Worm (Caenorhabditis elegans) whole organism, dauer: ENCODE data around the gene fem-2.

ENCODE experiments used
- unc-62 ChIP-seq: sonication (generic microtip); optimal IDR thresholded peaks from 2 replicates; lab custom pipeline; 2017; ENCODE audit warnings: missing biosample characterization, missing genetic modification reagents, missing genetic modification characterization

fem-2 gene

DNA sequence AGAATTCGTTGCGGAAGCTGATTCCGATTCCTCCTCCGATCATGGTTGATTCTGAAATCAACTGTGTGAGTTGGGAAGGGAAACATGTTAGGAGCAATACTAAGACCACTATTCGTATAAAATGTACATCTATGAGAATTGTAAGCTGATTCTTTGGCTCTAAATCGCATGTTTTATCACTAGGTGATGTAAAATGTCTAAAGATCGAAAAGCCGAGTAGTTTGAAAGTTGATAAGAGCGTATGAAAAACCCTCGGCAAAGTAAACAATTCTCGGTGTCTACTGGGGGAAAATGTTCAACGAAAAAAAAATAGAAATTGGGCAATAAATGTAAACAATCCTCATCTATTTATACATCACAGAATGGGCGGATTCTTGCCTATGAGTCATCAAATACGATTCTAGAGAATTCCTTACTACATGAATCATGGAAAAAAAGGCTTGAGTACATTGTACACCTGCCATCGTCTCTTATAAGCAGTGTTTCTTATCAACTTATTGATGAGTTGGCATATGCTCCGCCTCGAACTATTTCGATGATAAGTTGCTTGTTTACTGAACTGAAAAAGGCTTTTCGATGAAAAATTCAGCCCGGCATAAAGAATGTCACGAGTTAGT, 34.0 kb downstream of the fem-2 start, which contains the start of gene lec-6:
TSS of gene lec-6 (minus strand) at position 51 of the 617 bp plus-strand sequence.
- TF ChIP-seq unc-62 (GFP tag; lab: Kevin White, UChicago), result no peak

DNA sequence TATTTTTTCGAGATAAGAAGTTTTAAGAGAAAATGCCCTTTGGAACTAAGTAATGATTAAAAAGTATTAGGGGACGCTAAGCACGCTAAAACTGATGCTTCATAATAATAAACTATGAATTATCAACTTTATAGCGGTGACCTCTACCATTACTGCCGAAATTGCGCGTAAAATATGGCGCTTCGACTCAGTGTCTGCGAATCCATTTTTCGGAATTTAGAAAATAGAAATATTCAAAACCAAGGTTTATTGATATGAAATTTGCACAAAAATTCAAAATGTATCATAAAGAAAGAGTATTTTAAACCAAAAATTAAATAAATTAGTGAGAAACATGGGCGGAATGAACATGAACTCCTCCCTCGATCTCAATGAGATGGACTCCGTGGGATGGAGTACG, 35.1 kb downstream of the fem-2 start:
- TF ChIP-seq unc-62 (GFP tag; lab: Kevin White, UChicago), result no peak

DNA sequence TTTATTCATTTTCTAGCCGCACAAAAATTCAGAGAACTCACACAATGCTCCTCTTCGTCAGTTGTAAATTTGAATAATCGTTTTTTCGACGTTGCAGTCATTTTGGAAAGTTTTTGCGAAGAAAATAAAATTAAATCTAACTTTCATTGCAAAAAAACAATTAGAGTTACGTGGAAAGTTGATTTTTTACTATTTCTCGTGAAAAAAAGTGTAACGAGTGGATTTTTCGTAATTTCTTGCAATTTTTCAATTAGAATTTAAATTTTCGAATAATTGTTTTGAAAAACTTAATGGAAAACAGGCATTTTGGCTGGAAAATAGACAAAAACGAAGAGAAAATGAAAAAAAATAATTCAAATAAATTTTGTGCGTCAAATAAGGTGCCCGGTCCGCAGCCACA, 35.7 kb downstream of the fem-2 start, which contains the start of gene Y55B1AR.2:
TSS of gene Y55B1AR.2 (minus strand) at position 101 of the 400 bp plus-strand sequence.
- no peak for TF ChIP-seq unc-62 (GFP tag; lab: Kevin White, UChicago)

DNA sequence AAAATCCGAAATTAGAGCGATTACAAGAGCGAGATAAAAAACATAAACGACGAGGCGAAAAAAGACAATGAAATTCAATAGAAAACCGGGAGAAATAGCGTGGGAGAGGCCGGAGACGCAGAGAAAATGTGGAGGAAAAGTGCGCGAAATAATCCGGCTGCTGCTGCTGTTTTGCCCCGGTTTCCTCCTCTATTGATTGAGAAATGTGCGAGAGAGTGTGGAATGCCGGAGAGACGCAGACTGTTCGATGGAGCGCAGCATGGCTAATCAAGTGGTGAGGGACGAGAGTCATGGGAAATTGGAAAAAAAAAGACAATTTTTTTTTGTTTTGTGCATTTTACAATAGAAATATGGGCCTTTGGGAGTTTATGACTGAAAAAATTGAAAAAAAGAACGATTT, 36.3 kb downstream of the fem-2 start:
- TF ChIP-seq unc-62 (GFP tag; lab: Kevin White, UChicago), result no peak

DNA sequence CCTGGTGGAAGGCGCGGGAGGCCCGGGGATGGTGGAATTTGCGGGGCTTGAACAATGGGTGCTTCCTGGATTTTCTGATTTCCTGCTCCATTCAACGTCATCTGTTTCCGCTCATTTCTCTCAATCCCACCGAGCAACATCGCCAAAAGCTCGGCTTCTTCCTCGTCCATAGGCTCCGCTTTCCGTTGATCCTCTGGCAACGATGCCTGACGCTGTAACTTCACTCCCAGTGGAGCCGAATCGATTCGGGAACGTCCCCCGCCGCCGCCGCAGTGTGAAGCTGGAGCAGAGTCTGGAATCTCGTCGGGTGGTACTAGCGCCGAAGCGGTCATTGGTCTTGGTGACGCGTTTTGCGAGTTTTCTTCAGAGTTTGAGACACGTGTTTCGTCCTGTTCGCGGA, 39.0 kb downstream of the fem-2 start:
- no peak for TF ChIP-seq unc-62 (GFP tag; lab: Kevin White, UChicago)

DNA sequence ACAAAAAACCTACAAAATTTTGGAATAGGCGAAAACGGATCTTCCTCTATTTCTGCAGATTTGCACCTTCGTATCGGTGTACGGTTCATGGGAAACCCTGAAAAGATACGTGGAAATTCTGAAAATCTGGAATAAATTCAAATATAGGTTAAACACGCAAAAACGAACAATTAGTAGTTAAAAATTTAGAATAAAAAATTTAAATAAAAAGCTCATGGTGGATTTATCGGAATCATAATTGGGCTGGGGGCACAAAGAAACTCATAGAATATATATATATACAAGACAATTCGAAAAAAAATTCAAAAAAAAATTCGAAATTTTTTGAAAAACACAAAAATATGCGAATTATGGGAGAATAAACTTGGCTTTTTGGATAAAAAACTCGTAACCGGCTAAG, 47.4 kb downstream of the fem-2 start, which contains the start of gene helq-1:
TSS of gene helq-1 (minus strand) at position 101 of the 400 bp plus-strand sequence.
- no peak for TF ChIP-seq unc-62 (GFP tag; lab: Kevin White, UChicago)
